Worm (Caenorhabditis elegans) whole organism, L1 larva: ENCODE measurements around the gene B0034.5.
"Not testable (repeated sequence)": the region's sequence is repeated elsewhere in the genome, so short reads cannot be mapped to it uniquely, and the experiment has no call there.

Experiments used
- F16B12.6 ChIP-seq: fragments of 150-350 bp; optimal IDR thresholded peaks from 2 replicates; lab custom pipeline; 2014; ENCODE audit warnings: missing biosample characterization, missing genetic modification characterization
- Y116A8C.19 ChIP-seq: sonication (generic microtip); optimal IDR thresholded peaks from 2 replicates; lab custom pipeline; 2016; ENCODE audit warnings: missing compliant biosample characterization, missing genetic modification characterization, borderline replicate concordance
- aly-2 ChIP-seq: fragments of 150-350 bp; optimal IDR thresholded peaks from 2 replicates; lab custom pipeline; 2014; ENCODE audit warnings: missing biosample characterization, missing genetic modification characterization
- blmp-1 ChIP-seq: fragments of 150-350 bp; optimal IDR thresholded peaks from 2 replicates; lab custom pipeline; 2014; ENCODE audit warnings: missing biosample characterization, missing genetic modification characterization
- ceh-63 ChIP-seq: fragments of 200-800 bp; sonication (Bioruptor generic); optimal IDR thresholded peaks from 2 replicates; lab custom pipeline; 2018; ENCODE audit warnings: mild to moderate bottlenecking, missing genetic modification characterization, missing compliant biosample characterization
- ceh-8 ChIP-seq: fragments of 200-800 bp; sonication (Bioruptor generic); optimal IDR thresholded peaks from 2 replicates; lab custom pipeline; 2018; ENCODE audit warnings: mild to moderate bottlenecking, missing genetic modification characterization, moderate library complexity, missing compliant biosample characterization
- ces-1 ChIP-seq: fragments of 150-350 bp; optimal IDR thresholded peaks from 2 replicates; lab custom pipeline; 2014; ENCODE audit warnings: missing biosample characterization, missing genetic modification reagents, missing genetic modification characterization
- efl-1 ChIP-seq, 4 experiments: fragments of 150-350 bp; optimal IDR thresholded peaks in 3 of 4; peaks in 1 of 4; 1 replicate in 1 of 4; 2 replicates in 3 of 4; lab custom pipeline; 2014; ENCODE audit warnings: missing biosample characterization in 2 of 4, missing genetic modification characterization in 2 of 4, missing genetic modification reagents in 2 of 4
- egl-13 ChIP-seq: sonication (generic microtip); optimal IDR thresholded peaks from 2 replicates; lab custom pipeline; 2016; ENCODE audit warnings: missing genotype, missing genetic modification reagents, missing genetic modification characterization, missing compliant biosample characterization
- elt-3 ChIP-seq, 6 experiments: fragments of 150-350 bp in 1 of 6; sonication (generic microtip); optimal IDR thresholded peaks; 2 replicates each; lab custom pipeline; 2017 to 2018; ENCODE audit warnings: missing biosample characterization in 6 of 6, missing genetic modification characterization in 6 of 6, inconsistent platforms in 1 of 6
- ets-5 ChIP-seq: fragments of 200-800 bp; sonication (Bioruptor generic); IDR thresholded peaks from 2 replicates; pipeline ENCODE4 v1.3.6; 2022; ENCODE audit warnings: missing genetic modification characterization, missing compliant biosample characterization
- fkh-10 ChIP-seq: sonication (generic microtip); optimal IDR thresholded peaks from 2 replicates; lab custom pipeline; 2017; ENCODE audit warnings: missing biosample characterization, missing genetic modification reagents, missing genetic modification characterization
- fkh-8 ChIP-seq: sonication (generic microtip); optimal IDR thresholded peaks from 2 replicates; lab custom pipeline; 2016; ENCODE audit warnings: mild to moderate bottlenecking, missing genetic modification characterization, missing compliant biosample characterization
- grh-1 ChIP-seq: fragments of 200-800 bp; sonication (Bioruptor generic); IDR thresholded peaks from 2 replicates; pipeline ENCODE4 v1.3.6; 2022; ENCODE audit warnings: missing genetic modification reagents, missing genetic modification characterization, missing compliant biosample characterization
- hlh-17 ChIP-seq: fragments of 200-800 bp; sonication (Bioruptor generic); optimal IDR thresholded peaks from 2 replicates; lab custom pipeline; 2018; ENCODE audit warnings: missing genetic modification characterization, mild to moderate bottlenecking, missing compliant biosample characterization, moderate library complexity, borderline replicate concordance
- irx-1 ChIP-seq: sonication (generic microtip); optimal IDR thresholded peaks from 2 replicates; lab custom pipeline; 2016; ENCODE audit warnings: missing genetic modification characterization, missing compliant biosample characterization
- jun-1 ChIP-seq: fragments of 150-350 bp; optimal IDR thresholded peaks from 2 replicates; lab custom pipeline; 2014; ENCODE audit warnings: missing biosample characterization, missing genetic modification reagents, missing genetic modification characterization
- lin-13 ChIP-seq: fragments of 150-350 bp; optimal IDR thresholded peaks from 2 replicates; lab custom pipeline; 2014; ENCODE audit warnings: missing biosample characterization, missing genetic modification reagents, missing genetic modification characterization
- lin-14 ChIP-seq: fragments of 200-800 bp; sonication (Bioruptor generic); optimal IDR thresholded peaks from 2 replicates; lab custom pipeline; 2018; ENCODE audit warnings: mild to moderate bottlenecking, missing genetic modification characterization, moderate library complexity, missing compliant biosample characterization
- lin-15B ChIP-seq: fragments of 150-350 bp; sonication (generic microtip); optimal IDR thresholded peaks from 3 replicates; lab custom pipeline; 2014; ENCODE audit warnings: missing biosample characterization, missing genetic modification characterization
- lir-3 ChIP-seq: sonication (generic microtip); optimal IDR thresholded peaks from 2 replicates; lab custom pipeline; 2016; ENCODE audit warnings: mild to moderate bottlenecking, missing genetic modification characterization, moderate library complexity, missing compliant biosample characterization; ENCODE audit not compliant: poor library complexity
- lsy-2 ChIP-seq, 2 experiments: fragments of 150-350 bp; optimal IDR thresholded peaks; 2 replicates each; lab custom pipeline; 2014; ENCODE audit warnings: missing biosample characterization in 2 of 2, missing genetic modification characterization in 2 of 2
- mef-2 ChIP-seq: fragments of 150-350 bp; optimal IDR thresholded peaks from 2 replicates; lab custom pipeline; 2014; ENCODE audit warnings: missing biosample characterization, missing genetic modification characterization
- nhr-11 ChIP-seq: fragments of 150-350 bp; optimal IDR thresholded peaks from 2 replicates; lab custom pipeline; 2014; ENCODE audit warnings: missing biosample characterization, missing genetic modification characterization
- nhr-71 ChIP-seq: sonication (generic microtip); optimal IDR thresholded peaks from 2 replicates; lab custom pipeline; 2016; ENCODE audit warnings: mild to moderate bottlenecking, missing genetic modification characterization, moderate library complexity, missing compliant biosample characterization
- nhr-76 ChIP-seq: sonication (generic microtip); optimal IDR thresholded peaks from 2 replicates; lab custom pipeline; 2017; ENCODE audit warnings: missing biosample characterization, missing genetic modification characterization
- nhr-85 ChIP-seq: sonication (generic microtip); peaks from one replicate; lab custom pipeline; 2016; ENCODE audit warnings: missing genetic modification characterization, inconsistent platforms, missing compliant biosample characterization
- nhr-90 ChIP-seq: sonication (generic microtip); optimal IDR thresholded peaks from 2 replicates; lab custom pipeline; 2016; ENCODE audit warnings: mild to moderate bottlenecking, missing genetic modification characterization, missing compliant biosample characterization; ENCODE audit not compliant: poor library complexity
- pag-3 ChIP-seq: sonication (generic microtip); optimal IDR thresholded peaks from 2 replicates; lab custom pipeline; 2017; ENCODE audit warnings: missing genetic modification characterization, mild to moderate bottlenecking, missing compliant biosample characterization, antibody characterized with exemption, borderline replicate concordance; ENCODE audit not compliant: insufficient read depth
- rnt-1 ChIP-seq: sonication (generic microtip); optimal IDR thresholded peaks from 2 replicates; lab custom pipeline; 2016; ENCODE audit warnings: mild to moderate bottlenecking, missing genetic modification characterization, moderate library complexity, missing compliant biosample characterization
- snpc-4 ChIP-seq: fragments of 150-350 bp; optimal IDR thresholded peaks from 2 replicates; lab custom pipeline; 2014; ENCODE audit warnings: missing biosample characterization, missing genetic modification characterization
- sup-37 ChIP-seq: fragments of 200-800 bp; sonication (Bioruptor generic); optimal IDR thresholded peaks from 2 replicates; lab custom pipeline; 2018; ENCODE audit warnings: mild to moderate bottlenecking, missing genetic modification characterization, missing compliant biosample characterization
- swsn-7 ChIP-seq: sonication (generic microtip); optimal IDR thresholded peaks from 2 replicates; lab custom pipeline; 2016; ENCODE audit warnings: missing genetic modification characterization, missing compliant biosample characterization
- tlp-1 ChIP-seq: fragments of 150-350 bp; optimal IDR thresholded peaks from 2 replicates; lab custom pipeline; 2014; ENCODE audit warnings: missing biosample characterization, missing genetic modification characterization
- unc-130 ChIP-seq: fragments of 150-350 bp; optimal IDR thresholded peaks from 2 replicates; lab custom pipeline; 2017; ENCODE audit warnings: missing biosample characterization, missing genetic modification characterization, inconsistent platforms
- unc-62 ChIP-seq: fragments of 150-350 bp; optimal IDR thresholded peaks from 2 replicates; lab custom pipeline; 2014; ENCODE audit warnings: missing biosample characterization, missing genetic modification reagents, missing genetic modification characterization
- unc-86 ChIP-seq: sonication (generic microtip); optimal IDR thresholded peaks from 2 replicates; lab custom pipeline; 2016; ENCODE audit warnings: missing genetic modification characterization, missing compliant biosample characterization
- unc-98 ChIP-seq: fragments of 200-800 bp; sonication (Bioruptor generic); IDR thresholded peaks from 2 replicates; pipeline ENCODE4 v1.3.6; 2022; ENCODE audit warnings: missing genetic modification characterization, missing compliant biosample characterization
- xbp-1 ChIP-seq: sonication (generic microtip); optimal IDR thresholded peaks from 2 replicates; lab custom pipeline; 2016; ENCODE audit warnings: missing genetic modification characterization, missing compliant biosample characterization
- zip-4 ChIP-seq: fragments of 200-800 bp; sonication (Bioruptor generic); optimal IDR thresholded peaks from 2 replicates; lab custom pipeline; 2018; ENCODE audit warnings: mild to moderate bottlenecking, missing genetic modification characterization, moderate library complexity, missing compliant biosample characterization
- ztf-11 ChIP-seq, 2 experiments: sonication (generic microtip); optimal IDR thresholded peaks; 2 replicates each; lab custom pipeline; 2016 to 2017; ENCODE audit warnings: missing genetic modification characterization in 2 of 2, missing biosample characterization in 1 of 2, missing compliant biosample characterization in 1 of 2
- ztf-4 ChIP-seq: fragments of 150-350 bp; optimal IDR thresholded peaks from 2 replicates; lab custom pipeline; 2014; ENCODE audit warnings: missing biosample characterization, missing genetic modification characterization

B0034.5 gene

DNA sequence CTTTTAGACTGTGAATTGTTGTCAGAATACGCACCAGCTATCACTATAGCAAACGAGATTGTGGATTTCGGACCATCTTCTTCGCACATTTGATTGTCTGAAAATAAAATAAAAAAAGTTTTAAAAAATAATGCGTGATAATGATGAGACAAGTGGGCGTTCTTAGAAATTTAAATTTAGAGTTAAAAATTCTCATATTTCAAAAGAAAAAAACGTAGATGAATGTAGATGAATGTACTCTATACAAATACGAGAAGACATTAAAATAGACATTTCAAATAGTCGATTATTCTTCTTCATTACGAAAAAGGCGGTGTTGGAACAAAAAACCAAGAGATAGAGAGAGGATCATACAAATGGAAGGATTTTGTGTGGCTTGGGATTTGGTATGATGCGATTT lies at the start of gene B0034.5:
Gene B0034.5, minus strand, starts transcription at position 101 of the 400 bp plus-strand sequence.
- TF ChIP-seq hlh-17 (GFP tag; lab: Kevin White, UChicago) (no peak), lsy-2 (tag; optimal IDR thresholded peaks at IDR 0.05; lab: Kevin White, UChicago) (no peak), unc-98 (GFP tag; lab: Robert Waterston, UW) (no peak), Y116A8C.19 (tag; lab: Kevin White, UChicago) (no peak), ztf-4 (tag; lab: Kevin White, UChicago) (no peak), xbp-1 (no peak), nhr-11 (tag; lab: Kevin White, UChicago) (no peak), zip-4 (no peak), snpc-4 (no peak), irx-1 (tag; lab: Kevin White, UChicago) (no peak), aly-2 (no peak), nhr-90 (tag; lab: Kevin White, UChicago) (no peak), blmp-1 (no peak)
- TF ChIP-seq, all 84 proteins: peak for 0

DNA sequence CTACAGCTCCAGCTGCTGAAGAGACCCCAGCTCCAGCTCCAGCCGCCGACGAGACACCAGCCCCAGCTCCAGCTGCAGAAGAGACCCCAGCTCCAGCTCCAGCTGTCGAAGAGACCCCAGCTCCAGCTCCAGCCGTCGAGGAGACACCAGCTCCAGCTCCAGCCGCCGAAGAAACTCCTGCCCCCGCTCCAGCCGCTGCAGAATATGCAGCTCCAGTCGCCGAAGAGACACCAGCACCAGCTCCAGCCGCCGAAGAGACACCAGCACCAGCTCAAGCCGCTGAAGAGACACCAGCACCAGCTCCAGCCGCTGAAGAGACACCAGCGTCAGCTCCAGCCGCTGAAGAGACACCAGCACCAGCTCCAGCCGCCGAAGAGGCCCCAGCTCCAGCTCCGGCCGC lies 47.8 kb upstream of the B0034.5 start:
- TF ChIP-seq efl-1 (optimal IDR thresholded peaks at IDR 0.05; lab: Kevin White, UChicago) (no peak), efl-1 (GFP tag; optimal IDR thresholded peaks at IDR 0.05 in 1 of 2; lab: Kevin White, UChicago) (no peak), lir-3 (tag; lab: Kevin White, UChicago) (no peak), ceh-8 (GFP tag; lab: Kevin White, UChicago) (peak; percentile 30)

ce11 chrII:6020353-6020752 lies 45.6 kb upstream of the B0034.5 start, which contains the start of gene ZK84.1:
Gene ZK84.1 (plus strand): TSS chrII:6020653.
- TF ChIP-seq fkh-10 (GFP tag; lab: Kevin White, UChicago) (no peak), lin-13 (no peak), jun-1 (tag; lab: Kevin White, UChicago) (no peak), swsn-7 (tag; lab: Kevin White, UChicago) (no peak), ceh-63 (no peak), unc-62 (GFP tag; lab: Kevin White, UChicago) (no peak), hlh-17 (GFP tag; lab: Kevin White, UChicago) (no peak), nhr-76 (tag; lab: Kevin White, UChicago) (no peak), ztf-11 (tag; optimal IDR thresholded peaks at IDR 0.05; lab: Kevin White, UChicago) (no peak), elt-3 (tag; optimal IDR thresholded peaks at IDR 0.05; lab: Kevin White, UChicago) (no peak)

DNA sequence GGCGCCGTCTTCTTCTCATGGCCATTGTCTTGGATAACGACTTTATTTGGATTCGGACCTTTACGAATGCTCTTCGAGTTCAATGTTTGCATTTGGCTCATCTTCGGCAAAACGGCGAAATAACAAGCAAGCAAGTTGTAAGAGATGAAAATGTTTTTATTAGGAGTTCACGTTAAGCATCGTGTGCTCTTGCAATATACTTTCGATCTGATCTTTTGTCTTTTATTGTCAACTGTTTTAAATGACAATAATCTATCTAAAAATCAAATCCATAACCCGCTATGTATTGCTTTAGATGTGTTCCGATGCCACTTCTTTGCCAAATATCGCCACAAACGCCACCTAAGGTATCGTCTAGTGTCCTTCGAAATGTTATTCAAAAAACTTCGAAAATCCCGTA lies 41.6 kb upstream of the B0034.5 start, which contains the start of gene ZK84.5:
Gene ZK84.5, minus strand, starts transcription at position 101 of the 400 bp plus-strand sequence.
- no peak for TF ChIP-seq lin-15B (tag; lab: Kevin White, UChicago)
- TF ChIP-seq pag-3 (tag; lab: Kevin White, UChicago): no peak
- TF ChIP-seq rnt-1: no peak

ce11 chrII:6014057-6014456 lies 39.3 kb upstream of the B0034.5 start, which contains the start of gene ZK84.2:
Gene ZK84.2 (plus strand): TSS chrII:6014357.
- not testable (repeated sequence) for TF ChIP-seq egl-13 (tag; lab: Kevin White, UChicago); ceh-63; unc-86 (tag; lab: Kevin White, UChicago)

ce11 chrII:6010544-6010943 lies 35.8 kb upstream of the B0034.5 start, which contains the start of gene ins-20:
Gene ins-20 (plus strand): TSS chrII:6010844.
- TF ChIP-seq nhr-11 (tag; lab: Kevin White, UChicago) (no peak), zip-4 (no peak), Y116A8C.19 (tag; lab: Kevin White, UChicago) (no peak), elt-3 (tag; optimal IDR thresholded peaks at IDR 0.05; lab: Kevin White, UChicago) (no peak), F16B12.6 (tag; lab: Kevin White, UChicago) (no peak), nhr-71 (tag; lab: Kevin White, UChicago) (no peak), snpc-4 (no peak), nhr-76 (tag; lab: Kevin White, UChicago) (no peak), fkh-8 (tag; lab: Kevin White, UChicago) (no peak), tlp-1 (no peak), mef-2 (tag; lab: Kevin White, UChicago) (no peak), nhr-85 (no peak), ztf-4 (tag; lab: Kevin White, UChicago) (no peak), ces-1 (GFP tag; lab: Kevin White, UChicago) (no peak), unc-130 (tag; lab: Kevin White, UChicago) (no peak), ets-5 (no peak), grh-1 (GFP tag; lab: Robert Waterston, UW) (no peak), sup-37 (GFP tag; lab: Kevin White, UChicago) (no peak), lin-14 (GFP tag; lab: Kevin White, UChicago) (no peak)
